Worm (Caenorhabditis elegans): ENCODE results near the gene T22G5.3.

- TF ChIP-seq ama-1 (optimal IDR thresholded peaks at IDR 0.05) (no peak), tbx-11 (GFP tag; IDR thresholded peaks at IDR 0.05) (no peak), ceh-36 (tag; optimal IDR thresholded peaks at IDR 0.05) (no peak), hmg-4 (GFP tag; optimal IDR thresholded peaks at IDR 0.05) (no peak), tbx-37 (GFP tag; conservative IDR thresholded peaks at IDR 0.05) (no peak), ceh-13 (GFP tag; optimal IDR thresholded peaks at IDR 0.05) (no peak), scrt-1 (GFP tag; IDR thresholded peaks at IDR 0.05) (no peak), pes-1 (GFP tag; IDR thresholded peaks at IDR 0.05) (no peak), F13C5.2 (tag; optimal IDR thresholded peaks at IDR 0.05) (no peak), sea-1 (GFP tag; conservative IDR thresholded peaks at IDR 0.05) (no peak)
These were observed 37.6 kb downstream of the T22G5.3 start, which contains the start of gene str-250 for ce11 chrV:13918341-13918740.
